Worm (Caenorhabditis elegans): ENCODE measurements around the gene cutl-1.
A peak's percentile ranks its signal among the peaks of the same experiment; 100 is the strongest.

cutl-1 gene

ce11 chrV:13375861-13376260, 30.1 kb downstream of the cutl-1 start (continued):
- TF ChIP-seq mdl-1 (tag; optimal IDR thresholded peaks at IDR 0.05) (no peak), nhr-129 (tag; optimal IDR thresholded peaks at IDR 0.05) (peak; percentile 13), nhr-237 (tag; optimal IDR thresholded peaks at IDR 0.05) (no peak), blmp-1 (tag; optimal IDR thresholded peaks at IDR 0.05; ENCODE audit: insufficient read depth) (peak; percentile 22), mab-5 (tag; optimal IDR thresholded peaks at IDR 0.05) (no peak), elt-1 (tag; optimal IDR thresholded peaks at IDR 0.05) (no peak), dmd-4 (tag; optimal IDR thresholded peaks at IDR 0.05) (no peak), peb-1 (tag; optimal IDR thresholded peaks at IDR 0.05) (no peak)

- peak; percentile 30 for TF ChIP-seq F13H6.1 (tag; optimal IDR thresholded peaks at IDR 0.05)
- TF ChIP-seq ZK546.5 (tag; optimal IDR thresholded peaks at IDR 0.05): no peak
- TF ChIP-seq nhr-10 (tag; optimal IDR thresholded peaks at IDR 0.05): no peak
- no peak for TF ChIP-seq ama-1 (optimal IDR thresholded peaks at IDR 0.05)
- no peak for TF ChIP-seq snpc-4 (tag; optimal IDR thresholded peaks at IDR 0.05)
- TF ChIP-seq unc-62 (GFP tag; optimal IDR thresholded peaks at IDR 0.05): no peak
- TF ChIP-seq crh-2 (tag; optimal IDR thresholded peaks at IDR 0.05): peak; percentile 58
- peak; percentile 62 for TF ChIP-seq egl-27 (tag; optimal IDR thresholded peaks at IDR 0.05)
- TF ChIP-seq mab-5 (tag; optimal IDR thresholded peaks at IDR 0.05): no peak
- peak; percentile 37 for TF ChIP-seq fos-1 (tag; optimal IDR thresholded peaks at IDR 0.05)
- peak; percentile 70 for TF ChIP-seq ceh-16 (tag; optimal IDR thresholded peaks at IDR 0.05)
- TF ChIP-seq nhr-21 (tag; optimal IDR thresholded peaks at IDR 0.05): peak; percentile 52
- TF ChIP-seq mbf-1 (tag; optimal IDR thresholded peaks at IDR 0.05): no peak
- peak; percentile 15 for TF ChIP-seq blmp-1 (tag; optimal IDR thresholded peaks at IDR 0.05; ENCODE audit: insufficient read depth)
- no peak for TF ChIP-seq peb-1 (tag; optimal IDR thresholded peaks at IDR 0.05)
- peak in 1 of 2 experiments; percentile 3 for TF ChIP-seq lsy-2 (tag; optimal IDR thresholded peaks at IDR 0.05)
- no peak for TF ChIP-seq ztf-11 (tag; optimal IDR thresholded peaks at IDR 0.05)
- TF ChIP-seq nhr-12 (tag; optimal IDR thresholded peaks at IDR 0.05): no peak
- TF ChIP-seq lin-11 (tag; optimal IDR thresholded peaks at IDR 0.05): no peak
- peak; percentile 50 for TF ChIP-seq sma-3 (GFP tag; optimal IDR thresholded peaks at IDR 0.05)
- no peak for TF ChIP-seq ztf-4 (tag; optimal IDR thresholded peaks at IDR 0.05)
- TF ChIP-seq nhr-11 (tag; optimal IDR thresholded peaks at IDR 0.05): no peak
- TF ChIP-seq sem-4 (tag; optimal IDR thresholded peaks at IDR 0.05): peak; percentile 45
- peak; percentile 84 for TF ChIP-seq nhr-25 (tag; optimal IDR thresholded peaks at IDR 0.05)
- no peak for TF ChIP-seq zag-1 (tag; optimal IDR thresholded peaks at IDR 0.05)
- TF ChIP-seq sma-9 (GFP tag; optimal IDR thresholded peaks at IDR 0.05): peak; percentile 62
- TF ChIP-seq sma-9 (tag; optimal IDR thresholded peaks at IDR 0.05): no peak
- no peak for TF ChIP-seq R02D3.7 (tag; optimal IDR thresholded peaks at IDR 0.05)
- no peak for TF ChIP-seq alr-1 (tag; optimal IDR thresholded peaks at IDR 0.05)
- peak; percentile 22 for TF ChIP-seq lin-13 (GFP tag; optimal IDR thresholded peaks at IDR 0.05)
- TF ChIP-seq nhr-237 (tag; optimal IDR thresholded peaks at IDR 0.05): no peak
- TF ChIP-seq unc-39 (tag; optimal IDR thresholded peaks at IDR 0.05): no peak
- no peak for TF ChIP-seq dmd-4 (tag; optimal IDR thresholded peaks at IDR 0.05)
- no peak for TF ChIP-seq nhr-23 (tag; optimal IDR thresholded peaks at IDR 0.05)
- TF ChIP-seq mdl-1 (tag; optimal IDR thresholded peaks at IDR 0.05): no peak
- peak; percentile 13 for TF ChIP-seq nhr-129 (tag; optimal IDR thresholded peaks at IDR 0.05)
- TF ChIP-seq elt-1 (tag; optimal IDR thresholded peaks at IDR 0.05): no peak
- no peak for TF ChIP-seq nhr-77 (tag; optimal IDR thresholded peaks at IDR 0.05)
- no peak for TF ChIP-seq ztf-1 (GFP tag; conservative IDR thresholded peaks at IDR 0.05)
Observed at ce11 chrV:13374532-13374931, 31.4 kb downstream of the cutl-1 start.

- TF ChIP-seq ztf-1 (GFP tag; conservative IDR thresholded peaks at IDR 0.05) (no peak), crh-2 (tag; optimal IDR thresholded peaks at IDR 0.05) (peak; percentile 62), ceh-82 (tag; optimal IDR thresholded peaks at IDR 0.05) (no peak), unc-55 (GFP tag; optimal IDR thresholded peaks at IDR 0.05) (no peak), egl-27 (tag; optimal IDR thresholded peaks at IDR 0.05) (peak; percentile 67), snpc-4 (tag; optimal IDR thresholded peaks at IDR 0.05) (no peak), nhr-12 (tag; optimal IDR thresholded peaks at IDR 0.05) (no peak), elt-3 (tag; optimal IDR thresholded peaks at IDR 0.05) (no peak), nhr-25 (tag; optimal IDR thresholded peaks at IDR 0.05) (no peak), blmp-1 (tag; optimal IDR thresholded peaks at IDR 0.05; ENCODE audit: insufficient read depth) (peak; percentile 87), mab-5 (tag; optimal IDR thresholded peaks at IDR 0.05) (no peak), ZK546.5 (tag; optimal IDR thresholded peaks at IDR 0.05) (no peak), mbf-1 (tag; optimal IDR thresholded peaks at IDR 0.05) (no peak), elt-1 (tag; optimal IDR thresholded peaks at IDR 0.05) (no peak), nhr-77 (tag; optimal IDR thresholded peaks at IDR 0.05) (no peak), zag-1 (tag; optimal IDR thresholded peaks at IDR 0.05) (no peak), nhr-237 (tag; optimal IDR thresholded peaks at IDR 0.05) (no peak), unc-62 (GFP tag; optimal IDR thresholded peaks at IDR 0.05) (no peak), skn-1 (tag; optimal IDR thresholded peaks at IDR 0.05) (no peak), peb-1 (tag; optimal IDR thresholded peaks at IDR 0.05) (no peak), sma-3 (GFP tag; optimal IDR thresholded peaks at IDR 0.05) (peak; percentile 52), nhr-11 (tag; optimal IDR thresholded peaks at IDR 0.05) (no peak), ztf-4 (tag; optimal IDR thresholded peaks at IDR 0.05) (no peak), nhr-10 (tag; optimal IDR thresholded peaks at IDR 0.05) (no peak), R02D3.7 (tag; optimal IDR thresholded peaks at IDR 0.05) (no peak), fos-1 (tag; optimal IDR thresholded peaks at IDR 0.05) (peak; percentile 91), nhr-23 (tag; optimal IDR thresholded peaks at IDR 0.05) (no peak), lin-39 (tag; optimal IDR thresholded peaks at IDR 0.05) (no peak), ceh-16 (tag; optimal IDR thresholded peaks at IDR 0.05) (no peak), C34F6.9 (tag; optimal IDR thresholded peaks at IDR 0.05) (no peak), dmd-4 (tag; optimal IDR thresholded peaks at IDR 0.05) (no peak), alr-1 (tag; optimal IDR thresholded peaks at IDR 0.05) (no peak), ztf-11 (tag; optimal IDR thresholded peaks at IDR 0.05) (no peak), lsy-2 (tag; optimal IDR thresholded peaks at IDR 0.05) (no peak), lin-13 (GFP tag; optimal IDR thresholded peaks at IDR 0.05) (no peak), nhr-6 (tag; optimal IDR thresholded peaks at IDR 0.05) (no peak), nhr-129 (tag; optimal IDR thresholded peaks at IDR 0.05) (peak; percentile 31), sem-4 (tag; optimal IDR thresholded peaks at IDR 0.05) (no peak)
Observed at ce11 chrV:13373643-13374042, 32.3 kb downstream of the cutl-1 start.

Data from whole organism, L2 larva.